Fruit fly (Drosophila melanogaster) whole organism, embryonic: ENCODE data around the gene CG5618.

Source experiments
- B-H1 ChIP-seq: fragments of 200-800 bp; sonication (Bioruptor generic); IDR thresholded peaks from 3 replicates; pipeline ENCODE4 v1.3.6; 2022; ENCODE audit warnings: missing biosample characterization, missing genetic modification characterization
- CG11398 ChIP-seq: fragments of 200-800 bp; sonication (Bioruptor generic); optimal IDR thresholded peaks from 2 replicates; lab custom pipeline; 2016; ENCODE audit warnings: missing biosample characterization, missing genetic modification characterization
- CG12299 ChIP-seq: fragments of 200-800 bp; sonication (Bioruptor generic); optimal IDR thresholded peaks from 2 replicates; lab custom pipeline; 2018; ENCODE audit warnings: missing biosample characterization, mild to moderate bottlenecking, missing genetic modification characterization
- CG1233 ChIP-seq: fragments of 200-800 bp; sonication (Bioruptor generic); optimal IDR thresholded peaks from 4 replicates; lab custom pipeline; 2018; ENCODE audit warnings: missing biosample characterization, mild to moderate bottlenecking, missing genetic modification characterization
- CG13296 ChIP-seq: fragments of 200-800 bp; sonication (Bioruptor generic); optimal IDR thresholded peaks from 3 replicates; lab custom pipeline; 2018; ENCODE audit warnings: missing biosample characterization, mild to moderate bottlenecking, missing genetic modification characterization
- CG17612 ChIP-seq: fragments of 200-800 bp; sonication (Bioruptor generic); IDR thresholded peaks from 2 replicates; pipeline ENCODE4 v1.3.6; 2022; ENCODE audit warnings: missing biosample characterization, missing genetic modification characterization
- CG17829 ChIP-seq: fragments of 200-800 bp; optimal IDR thresholded peaks from 2 replicates; lab custom pipeline; 2019; ENCODE audit warnings: missing biosample characterization, mild to moderate bottlenecking, missing genetic modification characterization, moderate library complexity
- CG17912 ChIP-seq: fragments of 200-800 bp; sonication (Bioruptor generic); optimal IDR thresholded peaks from 2 replicates; lab custom pipeline; 2018; ENCODE audit warnings: missing biosample characterization, mild to moderate bottlenecking, missing genetic modification characterization
- CG2129 ChIP-seq: fragments of 200-800 bp; sonication (Bioruptor generic); IDR thresholded peaks from 2 replicates; pipeline ENCODE4 v1.3.6; 2022; ENCODE audit warnings: missing biosample characterization, missing genetic modification characterization; ENCODE audit not compliant: partially characterized antibody
- CG3838 ChIP-seq: fragments of 200-800 bp; sonication (Bioruptor generic); optimal IDR thresholded peaks from 3 replicates; lab custom pipeline; 2016; ENCODE audit warnings: missing biosample characterization, missing genetic modification characterization
- CG3847 ChIP-seq: fragments of 200-800 bp; sonication (Bioruptor generic); IDR thresholded peaks from 2 replicates; pipeline ENCODE4 v1.3.6; 2022; ENCODE audit warnings: missing biosample characterization, missing genetic modification characterization
- CG42726 ChIP-seq: fragments of 200-800 bp; sonication (Bioruptor generic); IDR thresholded peaks from 2 replicates; pipeline ENCODE4 v1.3.6; 2022; ENCODE audit warnings: missing biosample characterization, missing genetic modification characterization; ENCODE audit not compliant: partially characterized antibody
- CG4282 ChIP-seq: fragments of 200-800 bp; sonication (Bioruptor generic); optimal IDR thresholded peaks from 2 replicates; lab custom pipeline; 2016; ENCODE audit warnings: missing biosample characterization, missing genetic modification characterization
- CG4820 ChIP-seq: fragments of 200-800 bp; sonication (Bioruptor generic); optimal IDR thresholded peaks from 3 replicates; lab custom pipeline; 2016; ENCODE audit warnings: missing biosample characterization, missing genetic modification characterization
- CG8388 ChIP-seq: fragments of 200-800 bp; sonication (Bioruptor generic); optimal IDR thresholded peaks from 2 replicates; lab custom pipeline; 2019; ENCODE audit warnings: missing biosample characterization, mild to moderate bottlenecking, missing genetic modification characterization, moderate library complexity
- CoRest ChIP-seq: fragments of 200-800 bp; sonication (Bioruptor generic); optimal IDR thresholded peaks from 3 replicates; lab custom pipeline; 2018; ENCODE audit warnings: missing biosample characterization, mild to moderate bottlenecking, missing genetic modification characterization, moderate library complexity
- D19B ChIP-seq: fragments of 200-800 bp; sonication (Bioruptor generic); optimal IDR thresholded peaks from 2 replicates; lab custom pipeline; 2017; ENCODE audit warnings: missing biosample characterization, mild to moderate bottlenecking, missing genetic modification characterization
- Dll ChIP-seq: fragments of 200-800 bp; sonication (Bioruptor generic); IDR thresholded peaks from 4 replicates; pipeline ENCODE4 v1.3.6; 2022; ENCODE audit warnings: missing biosample characterization, missing genetic modification characterization; ENCODE audit not compliant: partially characterized antibody
- Drgx ChIP-seq: fragments of 200-800 bp; sonication (Bioruptor generic); IDR thresholded peaks from 2 replicates; pipeline ENCODE4 v1.3.6; 2022; ENCODE audit warnings: missing biosample characterization, missing genetic modification characterization
- Elba2 ChIP-seq: fragments of 200-800 bp; sonication (Bioruptor generic); optimal IDR thresholded peaks from 3 replicates; lab custom pipeline; 2016; ENCODE audit warnings: missing biosample characterization, missing genetic modification characterization
- Ets65A ChIP-seq: fragments of 200-800 bp; sonication (Bioruptor generic); peaks from one replicate; lab custom pipeline; 2016; ENCODE audit warnings: missing biosample characterization, missing genetic modification characterization
- Ets97D ChIP-seq: fragments of 200-800 bp; sonication (Bioruptor generic); optimal IDR thresholded peaks from 3 replicates; lab custom pipeline; 2016; ENCODE audit warnings: missing biosample characterization, missing genetic modification characterization
- Fer1 ChIP-seq: fragments of 200-800 bp; sonication (Bioruptor generic); optimal IDR thresholded peaks from 2 replicates; lab custom pipeline; 2017; ENCODE audit warnings: missing biosample characterization, mild to moderate bottlenecking, missing genetic modification characterization
- HLH3B ChIP-seq: fragments of 200-800 bp; sonication (Bioruptor generic); IDR thresholded peaks from 2 replicates; pipeline ENCODE4 v1.3.6; 2022; ENCODE audit warnings: missing biosample characterization, missing genetic modification characterization
- Lpt ChIP-seq: fragments of >200 bp; optimal IDR thresholded peaks from 2 replicates; lab custom pipeline; 2018; ENCODE audit warnings: missing biosample characterization, missing genetic modification characterization
- Mes4 ChIP-seq: fragments of 200-800 bp; sonication (Bioruptor generic); optimal IDR thresholded peaks from 2 replicates; lab custom pipeline; 2016; ENCODE audit warnings: missing biosample characterization, missing genetic modification characterization
- NfI ChIP-seq: fragments of 200-800 bp; sonication (Bioruptor generic); optimal IDR thresholded peaks from 3 replicates; lab custom pipeline; 2018; ENCODE audit warnings: missing biosample characterization, mild to moderate bottlenecking, missing genetic modification characterization, moderate library complexity
- Optix ChIP-seq: fragments of 200-800 bp; sonication (Bioruptor generic); IDR thresholded peaks from 3 replicates; pipeline ENCODE4 v1.3.6; 2022; ENCODE audit warnings: missing biosample characterization, missing genetic modification characterization
- ase ChIP-seq: fragments of 200-800 bp; sonication (Bioruptor generic); IDR thresholded peaks from 3 replicates; pipeline ENCODE4 v1.3.6; 2022; ENCODE audit warnings: missing biosample characterization, missing genetic modification characterization
- cad ChIP-seq: fragments of >200 bp; optimal IDR thresholded peaks from 2 replicates; lab custom pipeline; 2017; ENCODE audit warnings: missing biosample characterization, missing genetic modification characterization
- cas ChIP-seq: fragments of 200-800 bp; sonication (Bioruptor generic); IDR thresholded peaks from 2 replicates; pipeline ENCODE4 v1.3.6; 2022; ENCODE audit warnings: missing biosample characterization, missing genetic modification characterization
- chm ChIP-seq: fragments of 200-800 bp; sonication (Bioruptor generic); IDR thresholded peaks from 2 replicates; pipeline ENCODE4 v1.3.6; 2022; ENCODE audit warnings: missing biosample characterization, missing genetic modification characterization
- crc ChIP-seq: fragments of 200-800 bp; sonication (Bioruptor generic); optimal IDR thresholded peaks from 2 replicates; lab custom pipeline; 2016; ENCODE audit warnings: missing biosample characterization, missing genetic modification characterization
- danr ChIP-seq: fragments of 200-800 bp; sonication (Bioruptor generic); IDR thresholded peaks from 2 replicates; pipeline ENCODE4 v1.3.6; 2022; ENCODE audit warnings: missing biosample characterization, missing genetic modification characterization
- dpn ChIP-seq, 2 experiments: fragments of 200-800 bp; sonication (Bioruptor generic); optimal IDR thresholded peaks; 3 replicates each; lab custom pipeline; 2016; ENCODE audit warnings: missing biosample characterization in 2 of 2, missing genetic modification characterization in 2 of 2
- emc ChIP-seq: fragments of 200-800 bp; sonication (Bioruptor generic); optimal IDR thresholded peaks from 2 replicates; lab custom pipeline; 2016; ENCODE audit warnings: missing biosample characterization, missing genetic modification characterization
- grn ChIP-seq: fragments of 200-800 bp; sonication (Bioruptor generic); optimal IDR thresholded peaks from 3 replicates; lab custom pipeline; 2017; ENCODE audit warnings: missing biosample characterization, missing genetic modification characterization
- gsb ChIP-seq: fragments of 200-800 bp; sonication (Bioruptor generic); IDR thresholded peaks from 2 replicates; pipeline ENCODE4 v1.3.6; 2022; ENCODE audit warnings: missing biosample characterization, missing genetic modification characterization
- gsb-n ChIP-seq: fragments of 200-800 bp; sonication (Bioruptor generic); optimal IDR thresholded peaks from 3 replicates; lab custom pipeline; 2018; ENCODE audit warnings: missing biosample characterization, mild to moderate bottlenecking, missing genetic modification characterization
- ham ChIP-seq: fragments of 200-800 bp; sonication (Bioruptor generic); IDR thresholded peaks from 2 replicates; pipeline ENCODE4 v1.3.6; 2022; ENCODE audit warnings: missing biosample characterization, missing genetic modification characterization
- hkb ChIP-seq, 2 experiments: fragments of 200-800 bp in 1 of 2; fragments of >200 bp in 1 of 2; sonication (Bioruptor generic) in 1 of 2; IDR thresholded peaks in 1 of 2; optimal IDR thresholded peaks in 1 of 2; 2 replicates each; pipeline versions ENCODE4 v1.3.6 to Lab custom; 2017 to 2022; ENCODE audit warnings: missing biosample characterization in 1 of 2, missing genetic modification characterization in 1 of 2
- lab ChIP-seq: fragments of 200-800 bp; sonication (Bioruptor generic); optimal IDR thresholded peaks from 3 replicates; lab custom pipeline; 2017; ENCODE audit warnings: missing biosample characterization, missing genetic modification characterization, mild to moderate bottlenecking, moderate library complexity, missing genetic modification reagents
- lilli ChIP-seq: fragments of 200-800 bp; sonication (Bioruptor generic); optimal IDR thresholded peaks from 3 replicates; lab custom pipeline; 2016; ENCODE audit warnings: missing biosample characterization, missing genetic modification characterization
- luna ChIP-seq: fragments of 200-800 bp; sonication (Bioruptor generic); optimal IDR thresholded peaks from 2 replicates; lab custom pipeline; 2016; ENCODE audit warnings: missing biosample characterization, missing genetic modification characterization
- onecut ChIP-seq: fragments of 200-800 bp; sonication (Bioruptor generic); IDR thresholded peaks from 2 replicates; pipeline ENCODE4 v1.3.6; 2022; ENCODE audit warnings: missing biosample characterization, missing genetic modification characterization
- stwl ChIP-seq: fragments of 200-800 bp; sonication (Bioruptor generic); optimal IDR thresholded peaks from 3 replicates; lab custom pipeline; 2018; ENCODE audit warnings: missing biosample characterization, mild to moderate bottlenecking, missing genetic modification characterization, moderate library complexity
- sug ChIP-seq: fragments of 200-800 bp; optimal IDR thresholded peaks from 2 replicates; lab custom pipeline; 2019; ENCODE audit warnings: missing biosample characterization, mild to moderate bottlenecking, missing genetic modification characterization, moderate library complexity
- vfl ChIP-seq: fragments of 200-800 bp; sonication (Bioruptor generic); optimal IDR thresholded peaks from 2 replicates; lab custom pipeline; 2016; ENCODE audit warnings: missing biosample characterization, missing genetic modification characterization
- zf30C ChIP-seq: fragments of 200-800 bp; sonication (Bioruptor generic); optimal IDR thresholded peaks from 3 replicates; lab custom pipeline; 2018; ENCODE audit warnings: missing biosample characterization, mild to moderate bottlenecking, missing genetic modification characterization

The CG5618 gene

DNA sequence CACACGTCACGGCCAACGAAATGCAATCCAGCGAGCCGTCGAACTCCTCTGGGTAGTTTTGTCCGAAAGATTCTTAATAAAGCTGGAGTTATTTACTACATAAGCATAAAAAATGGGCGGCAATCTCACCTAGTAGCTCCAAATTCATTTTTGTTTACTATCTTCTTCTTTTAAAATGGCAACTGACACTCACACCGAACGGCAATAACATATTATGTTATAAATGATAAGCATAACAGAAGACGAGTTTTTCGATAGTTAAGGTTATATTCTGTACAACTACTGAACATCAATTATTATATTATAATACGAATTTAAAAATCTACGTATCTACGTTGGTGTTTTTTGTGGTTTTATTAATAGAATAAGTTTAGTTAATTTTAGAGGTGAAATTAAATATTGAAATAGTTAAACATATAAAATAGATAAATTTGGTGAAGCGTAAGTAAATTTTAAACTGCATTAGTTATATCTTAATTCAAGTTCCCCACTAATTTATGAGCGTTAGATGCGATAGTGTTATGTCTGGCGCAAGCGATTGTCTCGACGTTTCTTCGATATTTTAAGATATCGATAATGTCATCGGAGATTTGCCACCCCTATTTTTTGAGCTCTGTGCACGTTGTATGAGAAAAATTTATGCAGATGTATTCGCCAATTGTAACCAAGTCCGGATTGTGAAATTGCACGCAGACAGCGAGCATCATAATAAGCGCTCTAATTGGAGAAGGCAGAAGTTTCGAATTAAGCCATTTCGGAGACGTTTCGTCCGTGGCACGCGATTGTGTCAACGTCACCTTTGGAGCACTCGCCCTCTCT lies 5.3 kb upstream of the CG5618 start, which contains the start of the genes Rbbp5 and eRF1 (continued):
- TF ChIP-seq NfI (GFP tag; lab: Kevin White, UChicago) (peak; percentile 63), danr (GFP tag; lab: Robert Waterston, UW) (no peak), chm (GFP tag; lab: Robert Waterston, UW) (peak; percentile 61), zf30C (GFP tag; lab: Kevin White, UChicago) (no peak), Mes4 (GFP tag; lab: Kevin White, UChicago) (peak; percentile 40), ham (GFP tag; lab: Robert Waterston, UW) (peak; percentile 47; the same call in 1 of the 2 replicates), ase (GFP tag; lab: Robert Waterston, UW) (peak; percentile 57; the same call in 2 of the 3 replicates), sug (tag; lab: Kevin White, UChicago) (peak; percentile 81), CG3847 (GFP tag; lab: Robert Waterston, UW) (peak; percentile 85), CG12299 (tag; lab: Kevin White, UChicago) (peak; percentile 58), B-H1 (peak; percentile 63; the same call in 2 of the 3 replicates), luna (GFP tag; lab: Kevin White, UChicago) (peak; percentile 5), lilli (peak; percentile 84), CG4820 (GFP tag; lab: Kevin White, UChicago) (peak; percentile 73), CG17912 (GFP tag; lab: Kevin White, UChicago) (no peak), Lpt (GFP tag; lab: Kevin White, UChicago) (no peak), CoRest (tag; lab: Kevin White, UChicago) (peak; percentile 88), grn (GFP tag; lab: Kevin White, UChicago) (no peak), cas (GFP tag; lab: Robert Waterston, UW) (peak; percentile 76), CG13296 (GFP tag; lab: Kevin White, UChicago) (peak; percentile 39), D19B (no peak), Drgx (GFP tag; lab: Robert Waterston, UW) (no peak), Fer1 (GFP tag; lab: Kevin White, UChicago) (peak; percentile 22), Ets65A (GFP tag; lab: Kevin White, UChicago) (peak; percentile 96), HLH3B (GFP tag; lab: Robert Waterston, UW) (peak; percentile 65; the same call in 1 of the 2 replicates), Ets97D (peak; percentile 54), onecut (GFP tag; lab: Robert Waterston, UW) (no peak), CG11398 (GFP tag; lab: Kevin White, UChicago) (no peak), cad (GFP tag; lab: Kevin White, UChicago) (no peak), CG8388 (GFP tag; lab: Kevin White, UChicago) (peak; percentile 72), emc (peak; percentile 9), Dll (GFP tag; lab: Robert Waterston, UW) (peak; percentile 93), gsb (no peak; the same call in 1 of the 2 replicates), CG17612 (GFP tag; lab: Robert Waterston, UW) (peak; percentile 41; the same call in 1 of the 2 replicates), Elba2 (peak; percentile 53), crc (peak; percentile 33), Optix (GFP tag; lab: Robert Waterston, UW) (peak; percentile 66; the same call in 2 of the 3 replicates), vfl (GFP tag; lab: Kevin White, UChicago) (peak; percentile 71), gsb-n (no peak), CG2129 (peak; percentile 73), dpn (GFP tag; optimal IDR thresholded peaks at IDR 0.05; lab: Kevin White, UChicago) (peak; percentile 62 to 80), stwl (tag; lab: Kevin White, UChicago) (peak; percentile 41), hkb (optimal IDR thresholded peaks at IDR 0.05; lab: Kevin White, UChicago) (peak; percentile 27), hkb (GFP tag; IDR thresholded peaks at IDR 0.05; lab: Robert Waterston, UW) (peak; percentile 66; the same call in 1 of the 2 replicates), lab (GFP tag; lab: Kevin White, UChicago) (peak; percentile 74), CG3838 (GFP tag; lab: Kevin White, UChicago) (peak; percentile 29), CG1233 (peak; percentile 61), CG4282 (GFP tag; lab: Kevin White, UChicago) (no peak), CG42726 (GFP tag; lab: Robert Waterston, UW) (peak; percentile 93), CG17829 (tag; lab: Kevin White, UChicago) (peak; percentile 79)
